Worm (Caenorhabditis elegans) whole organism, L4 larva: ENCODE measurements around the gene perm-3.
"Not testable (repeated sequence)": the region's sequence is repeated elsewhere in the genome, so short reads cannot be mapped to it uniquely, and the experiment has no call there.

Experiments
- Y75B8A.6 ChIP-seq: fragments of 200-800 bp; sonication (Bioruptor generic); IDR thresholded peaks from 2 replicates; pipeline ENCODE4 v1.3.6; 2022; ENCODE audit warnings: missing genetic modification reagents, missing genetic modification characterization, missing compliant biosample characterization
- ZK337.2 ChIP-seq: fragments of 200-800 bp; sonication (Bioruptor generic); IDR thresholded peaks from 2 replicates; pipeline ENCODE4 v1.3.6; 2022; ENCODE audit warnings: missing genetic modification reagents, missing genetic modification characterization, missing compliant biosample characterization
- aha-1 ChIP-seq: fragments of 150-350 bp; peaks from one replicate; lab custom pipeline; 2014; ENCODE audit warnings: missing biosample characterization, missing genetic modification characterization
- arid-1 ChIP-seq: fragments of 200-800 bp; sonication (Bioruptor generic); conservative IDR thresholded peaks from 2 replicates; pipeline ENCODE4 v1.3.6; 2022; ENCODE audit warnings: missing genetic modification reagents, missing genetic modification characterization, missing compliant biosample characterization
- attf-4 ChIP-seq: sonication (generic microtip); optimal IDR thresholded peaks from 3 replicates; lab custom pipeline; 2017; ENCODE audit warnings: missing biosample characterization, missing genetic modification characterization
- ceh-28 ChIP-seq: fragments of 150-350 bp; optimal IDR thresholded peaks from 2 replicates; lab custom pipeline; 2014; ENCODE audit warnings: missing biosample characterization, missing genetic modification reagents, missing genetic modification characterization
- daf-12 ChIP-seq: fragments of 150-350 bp; optimal IDR thresholded peaks from 2 replicates; lab custom pipeline; 2014; ENCODE audit warnings: missing biosample characterization, missing genetic modification reagents, missing genetic modification characterization
- daf-16 ChIP-seq, 3 experiments: sonication (generic microtip); optimal IDR thresholded peaks; 2 replicates each; lab custom pipeline; 2016 to 2017; ENCODE audit warnings: missing genetic modification characterization in 3 of 3, missing genetic modification reagents in 3 of 3, mild to moderate bottlenecking in 2 of 3, missing compliant biosample characterization in 2 of 3, missing biosample characterization in 1 of 3, moderate library complexity in 1 of 3
- daf-19 ChIP-seq: fragments of 200-800 bp; sonication (Bioruptor generic); conservative IDR thresholded peaks from 2 replicates; pipeline ENCODE4 v1.3.6; 2022; ENCODE audit warnings: missing genetic modification characterization, missing compliant biosample characterization
- dmd-6 ChIP-seq: fragments of 200-800 bp; sonication (Bioruptor generic); IDR thresholded peaks from 2 replicates; pipeline ENCODE4 v1.3.6; 2022; ENCODE audit warnings: missing genetic modification reagents, missing genetic modification characterization, missing compliant biosample characterization
- duxl-1 ChIP-seq: sonication (generic microtip); optimal IDR thresholded peaks from 2 replicates; lab custom pipeline; 2016; ENCODE audit warnings: mild to moderate bottlenecking, missing genetic modification characterization, moderate library complexity, missing compliant biosample characterization; ENCODE audit not compliant: poor library complexity
- dve-1 ChIP-seq: sonication (generic microtip); optimal IDR thresholded peaks from 2 replicates; lab custom pipeline; 2017; ENCODE audit warnings: antibody characterized with exemption, mild to moderate bottlenecking, missing genetic modification characterization, missing compliant biosample characterization; ENCODE audit not compliant: insufficient read depth
- hif-1 ChIP-seq, 2 experiments: sonication (generic microtip); optimal IDR thresholded peaks; 2 replicates each; lab custom pipeline; 2016 to 2017; ENCODE audit warnings: missing compliant biosample characterization in 2 of 2, missing genetic modification characterization in 2 of 2, missing genetic modification reagents in 2 of 2, missing genotype in 2 of 2, mild to moderate bottlenecking in 1 of 2
- hlh-11 ChIP-seq: fragments of 200-800 bp; sonication (Bioruptor generic); optimal IDR thresholded peaks from 2 replicates; lab custom pipeline; 2018; ENCODE audit warnings: mild to moderate bottlenecking, missing genetic modification characterization, missing compliant biosample characterization
- jun-1 ChIP-seq: fragments of 150-350 bp; optimal IDR thresholded peaks from 2 replicates; lab custom pipeline; 2014; ENCODE audit warnings: missing biosample characterization, missing genetic modification reagents, missing genetic modification characterization
- lin-1 ChIP-seq: fragments of 200-800 bp; sonication (Bioruptor generic); IDR thresholded peaks from 2 replicates; pipeline ENCODE4 v1.3.6; 2022; ENCODE audit warnings: missing genetic modification reagents, missing genetic modification characterization, missing compliant biosample characterization
- lin-38 ChIP-seq: fragments of 200-800 bp; sonication (Bioruptor generic); IDR thresholded peaks from 2 replicates; pipeline ENCODE4 v1.3.6; 2022; ENCODE audit warnings: missing genetic modification reagents, missing genetic modification characterization, missing compliant biosample characterization
- lir-3 ChIP-seq: sonication (generic microtip); optimal IDR thresholded peaks from 2 replicates; lab custom pipeline; 2016; ENCODE audit warnings: mild to moderate bottlenecking, missing genetic modification characterization, missing compliant biosample characterization
- lsy-2 ChIP-seq, 2 experiments: fragments of 150-350 bp in 1 of 2; sonication (generic microtip) in 1 of 2; optimal IDR thresholded peaks; 2 replicates each; lab custom pipeline; 2014 to 2017; ENCODE audit warnings: missing biosample characterization in 2 of 2, missing genetic modification characterization in 2 of 2
- madf-5 ChIP-seq, 2 experiments: fragments of 200-800 bp; sonication (Bioruptor generic); IDR thresholded peaks; 2 replicates each; pipeline ENCODE4 v1.3.6; 2022; ENCODE audit warnings: missing compliant biosample characterization in 2 of 2, missing genetic modification characterization in 2 of 2
- madf-9 ChIP-seq: fragments of 200-800 bp; sonication (Bioruptor generic); conservative IDR thresholded peaks from 2 replicates; pipeline ENCODE4 v1.3.6; 2022; ENCODE audit warnings: missing genetic modification reagents, missing genetic modification characterization, missing compliant biosample characterization
- nhr-28 ChIP-seq: fragments of 150-350 bp; optimal IDR thresholded peaks from 2 replicates; lab custom pipeline; 2014; ENCODE audit warnings: missing biosample characterization, missing genetic modification characterization
- nhr-42 ChIP-seq: fragments of 200-800 bp; sonication (Bioruptor generic); IDR thresholded peaks from 2 replicates; pipeline ENCODE4 v1.3.6; 2022; ENCODE audit warnings: missing genetic modification characterization, missing compliant biosample characterization
- pqm-1 ChIP-seq: sonication (generic microtip); optimal IDR thresholded peaks from 2 replicates; lab custom pipeline; 2017; ENCODE audit warnings: missing biosample characterization, missing genetic modification characterization
- rbr-2 ChIP-seq: sonication (generic microtip); optimal IDR thresholded peaks from 2 replicates; lab custom pipeline; 2016; ENCODE audit warnings: missing genotype, missing genetic modification characterization, missing compliant biosample characterization
- set-16 ChIP-seq: fragments of 200-800 bp; sonication (Bioruptor generic); IDR thresholded peaks from 2 replicates; pipeline ENCODE4 v1.3.6; 2022; ENCODE audit warnings: missing genetic modification reagents, missing genetic modification characterization, missing compliant biosample characterization
- snpc-4 ChIP-seq: fragments of 150-350 bp; optimal IDR thresholded peaks from 2 replicates; lab custom pipeline; 2014; ENCODE audit warnings: missing biosample characterization, missing genetic modification characterization
- spr-1 ChIP-seq: sonication (generic microtip); optimal IDR thresholded peaks from 2 replicates; lab custom pipeline; 2016; ENCODE audit warnings: mild to moderate bottlenecking, missing genetic modification characterization, missing compliant biosample characterization
- spr-3 ChIP-seq: fragments of 200-800 bp; sonication (Bioruptor generic); optimal IDR thresholded peaks from 2 replicates; lab custom pipeline; 2018; ENCODE audit warnings: mild to moderate bottlenecking, missing genetic modification characterization, missing compliant biosample characterization
- unc-62 ChIP-seq, 3 experiments: fragments of 150-350 bp in 1 of 3; sonication (generic microtip); optimal IDR thresholded peaks in 2 of 3; peaks in 1 of 3; 1 replicate in 1 of 3; 2 replicates in 2 of 3; lab custom pipeline; 2014 to 2017; ENCODE audit warnings: missing biosample characterization in 3 of 3, missing genetic modification characterization in 3 of 3, missing genetic modification reagents in 3 of 3, missing genotype in 1 of 3
- zag-1 ChIP-seq: fragments of 150-350 bp; optimal IDR thresholded peaks from 2 replicates; lab custom pipeline; 2014; ENCODE audit warnings: missing biosample characterization, missing genetic modification characterization
- ztf-7 ChIP-seq: fragments of 150-350 bp; optimal IDR thresholded peaks from 2 replicates; lab custom pipeline; 2014; ENCODE audit warnings: missing biosample characterization, missing genetic modification characterization

Gene perm-3

DNA sequence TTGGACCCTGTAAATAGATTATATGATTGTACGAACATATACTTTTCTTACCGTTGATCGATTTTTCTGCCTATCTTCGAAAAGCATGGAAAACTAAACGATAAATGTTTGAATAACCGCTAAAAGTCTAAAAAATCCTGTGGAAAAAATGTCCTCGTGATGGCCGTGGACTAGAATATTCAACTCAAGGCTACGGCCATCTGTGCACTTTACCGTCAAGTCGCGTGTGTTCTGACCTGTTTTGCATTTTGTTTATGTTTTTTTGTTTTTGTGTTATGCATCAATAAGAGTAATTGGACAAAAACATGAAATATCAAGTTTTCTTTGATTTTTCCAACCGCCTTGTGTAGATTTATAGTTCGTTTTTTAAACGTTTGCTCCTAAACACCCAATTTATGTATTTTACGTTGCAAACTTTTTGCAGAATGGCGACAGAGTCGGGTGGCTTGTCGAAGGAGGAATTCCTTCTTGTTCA is 30.4 kb downstream of the perm-3 start, which contains the start of the genes hda-6 and F41H10.4 (continued):
- no peak for TF ChIP-seq daf-19 (GFP tag; lab: Robert Waterston, UW)
- TF ChIP-seq rbr-2 (tag; lab: Kevin White, UChicago): peak; percentile 34
- TF ChIP-seq lsy-2 (tag; optimal IDR thresholded peaks at IDR 0.05; lab: Kevin White, UChicago): peak in 1 of 2 experiments; percentile 91
- no peak for TF ChIP-seq Y75B8A.6 (GFP tag; lab: Robert Waterston, UW)
- no peak for TF ChIP-seq nhr-42
- TF ChIP-seq arid-1 (GFP tag; lab: Robert Waterston, UW): 0 out of 2 replicates have a peak, but pooled peaks have one; percentile 27
- TF ChIP-seq spr-1 (tag; lab: Kevin White, UChicago): peak; percentile 18
- TF ChIP-seq hlh-11: peak; percentile 72
- TF ChIP-seq lin-38 (GFP tag; lab: Robert Waterston, UW): peak; percentile 79
- TF ChIP-seq duxl-1 (tag; lab: Kevin White, UChicago): peak; percentile 49
- TF ChIP-seq lir-3 (tag; lab: Kevin White, UChicago): no peak

DNA sequence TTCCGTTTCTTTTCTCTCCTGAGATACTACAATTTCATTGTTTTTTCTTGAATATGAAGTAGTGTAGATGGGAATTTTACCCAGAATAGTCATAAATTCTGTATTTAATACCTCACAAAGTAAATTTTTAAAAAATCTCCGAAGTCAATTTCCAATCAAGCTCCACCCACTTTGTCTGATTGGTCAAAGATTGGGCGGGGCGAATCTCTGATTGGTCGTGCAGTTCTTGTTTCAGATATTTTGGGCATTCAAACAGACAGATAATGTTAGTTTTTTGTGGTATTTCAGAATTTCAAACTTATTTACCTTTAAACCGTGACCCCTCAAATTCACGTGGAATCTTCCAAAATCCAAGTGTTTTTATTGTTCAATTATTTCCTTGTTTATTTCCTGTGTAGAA is 34.1 kb downstream of the perm-3 start, which contains the start of gene F41H10.5:
TSS of gene F41H10.5 (plus strand) at position 375 of the 400 bp plus-strand sequence.
- TF ChIP-seq spr-3: no peak
- no peak for TF ChIP-seq madf-9 (GFP tag; lab: Robert Waterston, UW)
- no peak for TF ChIP-seq jun-1 (tag; lab: Kevin White, UChicago)
- no peak for TF ChIP-seq set-16
- no peak for TF ChIP-seq lin-1
- no peak for TF ChIP-seq ceh-28 (tag; lab: Kevin White, UChicago)
- no peak for TF ChIP-seq hif-1 (tag; optimal IDR thresholded peaks at IDR 0.05; lab: Kevin White, UChicago)
- TF ChIP-seq zag-1 (tag; lab: Kevin White, UChicago): no peak
- no peak for TF ChIP-seq ZK337.2 (GFP tag; lab: Robert Waterston, UW)
- no peak for TF ChIP-seq snpc-4 (tag; lab: Kevin White, UChicago)
- TF ChIP-seq attf-4 (tag; lab: Kevin White, UChicago): no peak

DNA sequence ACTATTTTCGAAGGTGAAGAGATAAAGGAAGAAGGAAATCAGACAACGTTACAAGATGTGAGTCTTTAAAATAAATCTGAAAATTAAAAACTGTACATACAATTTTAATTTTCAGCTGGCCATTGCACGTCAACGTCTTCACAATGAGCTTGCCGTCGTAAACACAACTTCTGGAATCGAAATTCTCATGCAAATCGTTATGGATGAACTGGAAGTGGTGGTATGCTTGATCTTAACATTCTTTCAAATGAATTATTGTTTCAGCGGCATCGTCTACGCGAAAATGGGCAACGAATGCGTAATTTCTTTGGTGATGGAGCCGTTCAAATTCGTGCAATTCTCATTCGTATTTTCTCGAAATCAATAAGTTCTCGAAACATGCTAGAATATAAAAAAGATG is 40.0 kb downstream of the perm-3 start:
- no peak for TF ChIP-seq daf-12 (tag; lab: Kevin White, UChicago)
- no peak for TF ChIP-seq madf-5 (GFP tag; IDR thresholded peaks at IDR 0.05; lab: Robert Waterston, UW)
- peak in 1 of 2 experiments; percentile 96 for TF ChIP-seq unc-62 (GFP tag; optimal IDR thresholded peaks at IDR 0.05 in 1 of 2; lab: Kevin White, UChicago)
- no peak for TF ChIP-seq unc-62 (tag; optimal IDR thresholded peaks at IDR 0.05; lab: Kevin White, UChicago)
- TF ChIP-seq dve-1 (tag; lab: Kevin White, UChicago): no peak
- TF ChIP-seq, all 104 proteins: peak for 1

DNA sequence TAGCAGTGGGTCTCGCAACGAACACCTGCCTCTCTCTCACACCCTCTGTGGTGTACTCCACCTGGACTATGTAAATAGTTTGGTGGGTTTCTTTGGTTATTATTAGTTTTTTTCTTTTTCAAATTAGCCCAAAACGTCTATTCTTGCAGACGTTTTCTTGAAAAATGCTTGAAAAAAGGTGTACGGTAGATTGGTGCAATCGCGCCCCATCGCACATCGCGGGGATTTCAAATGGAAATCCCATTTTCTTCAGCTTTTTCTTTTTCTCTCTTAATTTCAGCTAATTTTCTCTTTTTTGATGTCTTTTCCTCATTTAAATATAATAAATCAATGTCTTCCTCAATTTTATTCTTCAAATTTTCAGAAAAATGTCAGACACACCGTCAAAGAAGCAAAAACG is 40.5 kb downstream of the perm-3 start, which contains the start of gene Y4C6B.1:
TSS of gene Y4C6B.1 (plus strand) at position 365 of the 400 bp plus-strand sequence.
- TF ChIP-seq ztf-7 (tag; lab: Kevin White, UChicago) (no peak), lsy-2 (tag; optimal IDR thresholded peaks at IDR 0.05; lab: Kevin White, UChicago) (peak in 1 of 2 experiments; percentile 83), lin-38 (GFP tag; lab: Robert Waterston, UW) (peak; percentile 87)

DNA sequence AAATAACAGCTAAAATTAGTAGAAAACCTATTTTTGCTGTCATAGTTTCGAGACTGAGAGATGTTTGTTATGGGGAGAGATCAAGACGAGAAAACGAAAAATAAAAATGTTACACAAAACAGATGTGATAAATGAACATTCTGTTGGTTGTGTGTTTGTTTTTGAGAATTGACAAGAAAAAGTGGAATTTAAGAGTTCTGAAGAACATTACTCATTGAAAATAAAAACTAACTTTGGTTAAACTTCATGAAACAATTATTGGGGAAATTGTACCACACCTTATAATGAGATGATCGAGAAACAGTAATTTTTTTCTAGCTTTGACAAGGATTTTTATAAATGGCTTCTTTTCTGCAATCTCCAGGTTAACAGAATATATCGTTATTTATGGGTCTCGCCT is 41.2 kb downstream of the perm-3 start, which contains the start of gene Y4C6B.7:
TSS of gene Y4C6B.7 (minus strand) at position 101 of the 400 bp plus-strand sequence.
- TF ChIP-seq hlh-11 (no peak), attf-4 (tag; lab: Kevin White, UChicago) (no peak), aha-1 (peak; percentile 46)
- TF ChIP-seq, all 104 proteins: peak for 1

DNA sequence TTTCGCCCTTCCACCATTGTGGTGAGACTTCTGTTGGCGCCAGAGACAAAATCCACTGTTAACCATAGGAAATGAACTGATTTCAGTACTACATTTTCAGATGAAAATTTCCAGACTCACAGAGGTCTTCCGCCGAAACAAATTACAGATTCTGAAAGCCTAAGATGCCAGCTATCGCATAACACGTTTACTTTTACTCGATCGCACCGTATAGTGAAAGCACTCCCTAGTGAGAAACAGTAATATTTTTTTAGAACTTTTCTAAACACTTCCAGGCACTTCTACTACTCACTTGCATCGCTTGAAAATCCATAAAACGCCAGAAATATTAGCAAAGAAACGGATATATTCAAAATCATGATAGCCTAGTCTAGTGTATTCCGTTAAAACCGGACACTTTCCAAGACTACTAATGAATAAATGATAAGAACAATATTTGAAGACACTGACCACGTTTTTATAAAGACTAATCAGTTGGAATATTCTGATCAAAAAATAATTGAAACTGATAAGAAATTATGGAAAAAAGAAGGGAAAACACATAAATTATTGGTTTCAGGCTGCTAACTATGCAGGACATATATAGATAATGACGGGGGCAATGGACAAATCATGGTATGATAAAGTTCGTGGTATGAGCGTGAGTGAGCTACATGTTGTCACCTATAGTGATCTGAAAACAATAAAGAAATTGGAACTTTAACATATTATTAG is 44.0 kb downstream of the perm-3 start, which contains the start of gene gba-4:
TSS of gene gba-4 (minus strand) at position 418 of the 714 bp plus-strand sequence.
- TF ChIP-seq dve-1 (tag; lab: Kevin White, UChicago) (peak; percentile 74), daf-16 (tag; optimal IDR thresholded peaks at IDR 0.05; lab: Kevin White, UChicago) (peak; percentile 40), dmd-6 (GFP tag; lab: Robert Waterston, UW) (peak; percentile 62), aha-1 (peak; percentile 83), hlh-11 (peak; percentile 30), pqm-1 (peak; percentile 84), nhr-28 (tag; lab: Kevin White, UChicago) (peak; percentile 35)
- not testable (repeated sequence) for TF ChIP-seq daf-16 (GFP tag; optimal IDR thresholded peaks at IDR 0.05; lab: Kevin White, UChicago)
- TF ChIP-seq, all 104 proteins: peak for 7; not testable (repeated sequence) for 97
